Worm (Caenorhabditis elegans): Measurements from ENCODE around the gene pals-17.

ce11 chrIII:1403108-1403507 is 11.5 kb upstream of the pals-17 start, which contains the start of gene pals-18:
- TF ChIP-seq nhr-25 (tag; optimal IDR thresholded peaks at IDR 0.05), result no peak
- TF ChIP-seq zag-1 (tag; optimal IDR thresholded peaks at IDR 0.05), result no peak
- TF ChIP-seq R02D3.7 (tag; optimal IDR thresholded peaks at IDR 0.05), result no peak
- TF ChIP-seq lsy-2 (tag; optimal IDR thresholded peaks at IDR 0.05), result no peak
- TF ChIP-seq snpc-4 (tag; optimal IDR thresholded peaks at IDR 0.05), result no peak
- TF ChIP-seq skn-1 (tag; optimal IDR thresholded peaks at IDR 0.05), result no peak
- no peak for TF ChIP-seq egl-27 (tag; optimal IDR thresholded peaks at IDR 0.05)
- no peak for TF ChIP-seq ztf-4 (tag; optimal IDR thresholded peaks at IDR 0.05)
- TF ChIP-seq ceh-16 (tag; optimal IDR thresholded peaks at IDR 0.05), result no peak
- TF ChIP-seq ceh-82 (tag; optimal IDR thresholded peaks at IDR 0.05), result no peak

Data from whole organism, L2 larva.